Worm (Caenorhabditis elegans) whole organism, midembryonic: ENCODE results near the gene F36H9.10.

Experiments
- flt-1 ChIP-seq: fragments of 200-800 bp; sonication (Bioruptor generic); IDR thresholded peaks from 2 replicates; pipeline ENCODE4 v1.3.6; 2022; ENCODE audit warnings: missing genetic modification characterization, missing compliant biosample characterization
- ref-1 ChIP-seq: fragments of 200-800 bp; sonication (Bioruptor generic); conservative IDR thresholded peaks from 2 replicates; pipeline ENCODE4 v1.3.6; 2022; ENCODE audit warnings: missing genetic modification reagents, missing genetic modification characterization, missing compliant biosample characterization
- ztf-29 ChIP-seq: fragments of 200-800 bp; sonication (Bioruptor generic); IDR thresholded peaks from 2 replicates; pipeline ENCODE4 v1.3.6; 2022; ENCODE audit warnings: missing genetic modification reagents, missing genetic modification characterization, missing compliant biosample characterization

- TF ChIP-seq ztf-29 (no peak), ref-1 (no peak), flt-1 (GFP tag; lab: Robert Waterston, UW) (no peak)
Measured at ce11 chrV:1781922-1782321, 16.1 kb upstream of the F36H9.10 start, which contains the start of gene F36H9.5.
